Worm (Caenorhabditis elegans): Measurements from ENCODE around the gene gbas-1.

DNA sequence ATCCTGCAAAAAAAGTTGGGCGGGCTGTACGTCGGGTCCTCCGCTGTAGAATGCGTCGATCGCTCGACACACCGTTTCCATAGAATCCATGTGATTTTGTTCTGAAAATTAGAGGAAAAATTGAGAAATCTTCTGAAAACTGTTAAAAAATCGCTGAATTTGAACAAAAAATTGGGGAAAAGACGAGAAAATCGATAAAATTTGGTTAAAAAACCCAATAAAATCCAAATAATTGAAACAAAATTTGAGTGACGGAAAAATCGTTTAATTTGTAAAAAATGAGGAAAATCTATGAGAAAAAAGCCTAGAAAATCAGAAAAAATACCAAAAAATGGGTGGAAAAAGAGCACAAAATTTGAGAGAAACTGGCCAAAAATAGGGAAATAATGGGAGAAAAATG is 31.4 kb upstream of the gbas-1 start, which contains the start of gene tsr-1:
- no peak for TF ChIP-seq ZK546.5 (tag; optimal IDR thresholded peaks at IDR 0.05)
- TF ChIP-seq lin-15B (tag; optimal IDR thresholded peaks at IDR 0.05) = no peak
- no peak for TF ChIP-seq ama-1 (optimal IDR thresholded peaks at IDR 0.05)
- TF ChIP-seq madf-9 (GFP tag; conservative IDR thresholded peaks at IDR 0.05) = no peak
- TF ChIP-seq nhr-77 (tag; optimal IDR thresholded peaks at IDR 0.05) = no peak
- no peak for TF ChIP-seq nhr-6 (tag; optimal IDR thresholded peaks at IDR 0.05)
